Worm (Caenorhabditis elegans) whole organism, L2 larva: ENCODE results near the gene srh-123.

ENCODE experiments used
- C34F6.9 ChIP-seq: fragments of 150-350 bp; optimal IDR thresholded peaks from 2 replicates; lab custom pipeline; 2014; ENCODE audit warnings: missing biosample characterization, missing genetic modification characterization
- dmd-4 ChIP-seq: sonication (generic microtip); optimal IDR thresholded peaks from 2 replicates; lab custom pipeline; 2017; ENCODE audit warnings: missing biosample characterization, missing genetic modification characterization
- lin-11 ChIP-seq: fragments of 150-350 bp; sonication (generic microtip); optimal IDR thresholded peaks from 2 replicates; lab custom pipeline; 2014; ENCODE audit warnings: missing biosample characterization, missing genetic modification characterization, inconsistent platforms, mixed read lengths
- lin-13 ChIP-seq: fragments of 150-350 bp; optimal IDR thresholded peaks from 2 replicates; lab custom pipeline; 2014; ENCODE audit warnings: missing biosample characterization, missing genetic modification reagents, missing genetic modification characterization
- nhr-237 ChIP-seq: fragments of 150-350 bp; optimal IDR thresholded peaks from 2 replicates; lab custom pipeline; 2014; ENCODE audit warnings: missing biosample characterization, missing genetic modification characterization
- nhr-77 ChIP-seq: fragments of 150-350 bp; optimal IDR thresholded peaks from 2 replicates; lab custom pipeline; 2014; ENCODE audit warnings: missing biosample characterization, missing genetic modification characterization
- snpc-4 ChIP-seq: fragments of 150-350 bp; optimal IDR thresholded peaks from 2 replicates; lab custom pipeline; 2014; ENCODE audit warnings: missing biosample characterization, missing genetic modification characterization
- unc-62 ChIP-seq: fragments of 150-350 bp; optimal IDR thresholded peaks from 2 replicates; lab custom pipeline; 2014; ENCODE audit warnings: missing biosample characterization, missing genetic modification reagents, missing genetic modification characterization
- zag-1 ChIP-seq: fragments of 150-350 bp; optimal IDR thresholded peaks from 2 replicates; lab custom pipeline; 2014; ENCODE audit warnings: missing biosample characterization, missing genetic modification characterization
- ztf-11 ChIP-seq: sonication (generic microtip); optimal IDR thresholded peaks from 2 replicates; lab custom pipeline; 2017; ENCODE audit warnings: missing biosample characterization, missing genetic modification characterization

DNA sequence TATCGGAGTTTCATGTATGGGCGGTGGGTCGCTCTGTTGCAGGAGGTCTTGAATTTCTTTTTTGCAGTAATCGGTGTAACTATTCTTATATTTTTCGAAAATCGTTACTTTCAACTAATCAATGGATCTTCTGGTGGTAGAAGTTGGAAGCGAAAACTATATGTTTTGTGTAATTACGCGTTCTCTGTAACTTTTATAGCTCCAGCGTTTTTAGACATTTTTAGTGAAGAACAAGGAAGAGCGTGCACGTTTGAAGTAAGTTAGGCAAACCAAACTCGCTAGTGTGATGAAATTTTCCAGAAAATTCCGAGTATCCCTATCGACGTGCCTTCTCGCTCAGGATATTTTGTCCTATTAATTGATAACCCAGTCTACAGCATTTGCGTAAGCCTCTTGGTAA is 34.4 kb upstream of the srh-123 start, which contains the start of gene srh-154:
- TF ChIP-seq dmd-4: no peak
- no peak for TF ChIP-seq snpc-4 (tag; lab: Kevin White, UChicago)
- TF ChIP-seq C34F6.9: no peak
- TF ChIP-seq nhr-77 (tag; lab: Kevin White, UChicago): no peak
- TF ChIP-seq ztf-11 (tag; lab: Kevin White, UChicago): no peak
- TF ChIP-seq lin-13 (GFP tag; lab: Kevin White, UChicago): no peak
- TF ChIP-seq zag-1 (tag; lab: Kevin White, UChicago): no peak
- no peak for TF ChIP-seq unc-62 (GFP tag; lab: Kevin White, UChicago)
- no peak for TF ChIP-seq lin-11
- no peak for TF ChIP-seq nhr-237 (tag; lab: Kevin White, UChicago)
